Fruit fly (Drosophila melanogaster) whole organism, embryonic: ENCODE data around the gene Or83a.

ENCODE experiments used
- Adf1 ChIP-seq: fragments of 200-800 bp; sonication (Bioruptor generic); IDR thresholded peaks from 2 replicates; pipeline ENCODE4 v1.3.6; 2022; ENCODE audit warnings: missing biosample characterization, missing genetic modification characterization
- B-H2 ChIP-seq: fragments of 200-800 bp; sonication (Bioruptor generic); optimal IDR thresholded peaks from 2 replicates; lab custom pipeline; 2018; ENCODE audit warnings: missing biosample characterization, mild to moderate bottlenecking, missing genetic modification characterization
- CG11695 ChIP-seq: fragments of 200-800 bp; sonication (Bioruptor generic); IDR thresholded peaks from 3 replicates; pipeline ENCODE4 v1.3.6; 2022; ENCODE audit warnings: missing biosample characterization, missing genetic modification characterization
- CG12299 ChIP-seq: fragments of 200-800 bp; sonication (Bioruptor generic); optimal IDR thresholded peaks from 2 replicates; lab custom pipeline; 2018; ENCODE audit warnings: missing biosample characterization, mild to moderate bottlenecking, missing genetic modification characterization
- CG12942 ChIP-seq: fragments of 200-800 bp; sonication (Bioruptor generic); optimal IDR thresholded peaks from 3 replicates; lab custom pipeline; 2016; ENCODE audit warnings: missing biosample characterization, missing genetic modification characterization
- CG13123 ChIP-seq: fragments of 200-800 bp; sonication (Bioruptor generic); optimal IDR thresholded peaks from 2 replicates; lab custom pipeline; 2016; ENCODE audit warnings: missing biosample characterization, missing genetic modification characterization
- CG13287 ChIP-seq: fragments of 200-800 bp; sonication (Bioruptor generic); IDR thresholded peaks from 2 replicates; pipeline ENCODE4 v1.3.6; 2022; ENCODE audit warnings: missing biosample characterization, missing genetic modification characterization; ENCODE audit not compliant: partially characterized antibody
- CG17186 ChIP-seq: fragments of 200-800 bp; sonication (Bioruptor generic); optimal IDR thresholded peaks from 3 replicates; lab custom pipeline; 2017; ENCODE audit warnings: missing biosample characterization, missing genetic modification reagents, missing genetic modification characterization
- CG18599 ChIP-seq: fragments of 200-800 bp; sonication (Bioruptor generic); optimal IDR thresholded peaks from 3 replicates; lab custom pipeline; 2017; ENCODE audit warnings: missing biosample characterization, missing genetic modification characterization, mild to moderate bottlenecking, moderate library complexity, missing genetic modification reagents
- CG2889 ChIP-seq: fragments of 200-800 bp; sonication (Bioruptor generic); IDR thresholded peaks from 3 replicates; pipeline ENCODE4 v1.3.6; 2022; ENCODE audit warnings: missing biosample characterization, missing genetic modification characterization
- CG30431 ChIP-seq: fragments of 200-800 bp; sonication (Bioruptor generic); optimal IDR thresholded peaks from 2 replicates; lab custom pipeline; 2017; ENCODE audit warnings: missing biosample characterization, missing genetic modification characterization
- CG3163 ChIP-seq: fragments of 200-800 bp; sonication (Bioruptor generic); optimal IDR thresholded peaks from 3 replicates; lab custom pipeline; 2016; ENCODE audit warnings: missing biosample characterization, missing genetic modification characterization
- CG4617 ChIP-seq: fragments of 200-800 bp; sonication (Bioruptor generic); optimal IDR thresholded peaks from 3 replicates; lab custom pipeline; 2016; ENCODE audit warnings: missing biosample characterization, missing genetic modification characterization, borderline replicate concordance
- CG4854 ChIP-seq: fragments of 200-800 bp; sonication (Bioruptor generic); optimal IDR thresholded peaks from 2 replicates; lab custom pipeline; 2016; ENCODE audit warnings: missing biosample characterization, missing genetic modification characterization, inconsistent platforms
- CG6765 ChIP-seq: fragments of 200-800 bp; sonication (Bioruptor generic); optimal IDR thresholded peaks from 3 replicates; lab custom pipeline; 2017; ENCODE audit warnings: missing biosample characterization, mild to moderate bottlenecking, missing genetic modification characterization
- CG6854 ChIP-seq: fragments of 200-800 bp; sonication (Bioruptor generic); optimal IDR thresholded peaks from 3 replicates; lab custom pipeline; 2017; ENCODE audit warnings: missing biosample characterization, mild to moderate bottlenecking, missing genetic modification characterization
- CG8765 ChIP-seq: fragments of 200-800 bp; sonication (Bioruptor generic); IDR thresholded peaks from 2 replicates; pipeline ENCODE4 v1.3.6; 2022; ENCODE audit warnings: missing biosample characterization, missing genetic modification characterization
- CG8924 ChIP-seq: fragments of 200-800 bp; optimal IDR thresholded peaks from 3 replicates; lab custom pipeline; 2019; ENCODE audit warnings: missing biosample characterization, mild to moderate bottlenecking, missing genetic modification characterization, moderate library complexity
- HmgD ChIP-seq: fragments of 200-800 bp; sonication (Bioruptor generic); optimal IDR thresholded peaks from 3 replicates; lab custom pipeline; 2016; ENCODE audit warnings: missing biosample characterization, missing genetic modification characterization
- Hr3 ChIP-seq: fragments of 200-800 bp; sonication (Bioruptor generic); optimal IDR thresholded peaks from 3 replicates; lab custom pipeline; 2016; ENCODE audit warnings: missing biosample characterization, missing genetic modification characterization
- Kr ChIP-seq: fragments of 200-800 bp; sonication (Bioruptor generic); optimal IDR thresholded peaks from 2 replicates; lab custom pipeline; 2017; ENCODE audit warnings: missing biosample characterization, mild to moderate bottlenecking, missing genetic modification characterization
- MTF-1 ChIP-seq: fragments of 200-800 bp; sonication (Bioruptor generic); optimal IDR thresholded peaks from 2 replicates; lab custom pipeline; 2018; ENCODE audit warnings: missing biosample characterization, mild to moderate bottlenecking, missing genetic modification characterization, borderline replicate concordance
- Myb ChIP-seq: fragments of 200-800 bp; sonication (Bioruptor generic); optimal IDR thresholded peaks from 2 replicates; lab custom pipeline; 2016; ENCODE audit warnings: missing biosample characterization, missing genetic modification characterization
- Opbp ChIP-seq: fragments of 200-800 bp; sonication (Bioruptor generic); IDR thresholded peaks from 3 replicates; pipeline ENCODE4 v1.3.6; 2022; ENCODE audit warnings: missing biosample characterization, missing genetic modification characterization; ENCODE audit not compliant: partially characterized antibody
- Tbp ChIP-seq: fragments of >200 bp; optimal IDR thresholded peaks from 2 replicates; lab custom pipeline; 2018; ENCODE audit warnings: missing biosample characterization, missing genetic modification characterization
- bcd ChIP-seq: fragments of 200-800 bp; sonication (Bioruptor generic); optimal IDR thresholded peaks from 2 replicates; lab custom pipeline; 2017; ENCODE audit warnings: missing biosample characterization, mild to moderate bottlenecking, missing genetic modification characterization
- bsh ChIP-seq, 2 experiments: fragments of 200-800 bp; sonication (Bioruptor generic); optimal IDR thresholded peaks; 2 replicates each; lab custom pipeline; 2017 to 2018; ENCODE audit warnings: mild to moderate bottlenecking in 2 of 2, missing biosample characterization in 2 of 2, missing genetic modification characterization in 2 of 2, moderate library complexity in 1 of 2
- chinmo ChIP-seq: fragments of 200-800 bp; sonication (Bioruptor generic); IDR thresholded peaks from 4 replicates; pipeline ENCODE4 v1.3.6; 2022; ENCODE audit warnings: missing biosample characterization, missing genetic modification characterization; ENCODE audit not compliant: partially characterized antibody
- dan ChIP-seq: fragments of 200-800 bp; sonication (Bioruptor generic); IDR thresholded peaks from 2 replicates; pipeline ENCODE4 v1.3.6; 2022; ENCODE audit warnings: missing biosample characterization, missing genetic modification characterization
- dm ChIP-seq: fragments of 200-800 bp; sonication (Bioruptor generic); optimal IDR thresholded peaks from 3 replicates; lab custom pipeline; 2016; ENCODE audit warnings: missing biosample characterization, missing genetic modification characterization
- dpn ChIP-seq, 2 experiments: fragments of 200-800 bp; sonication (Bioruptor generic); optimal IDR thresholded peaks; 3 replicates each; lab custom pipeline; 2016; ENCODE audit warnings: missing biosample characterization in 2 of 2, missing genetic modification characterization in 2 of 2
- esg ChIP-seq: fragments of 200-800 bp; sonication (Bioruptor generic); conservative IDR thresholded peaks from 2 replicates; pipeline ENCODE4 v1.3.6; 2022; ENCODE audit warnings: missing biosample characterization, missing genetic modification characterization
- exex ChIP-seq: fragments of 200-800 bp; sonication (Bioruptor generic); optimal IDR thresholded peaks from 4 replicates; lab custom pipeline; 2018; ENCODE audit warnings: missing biosample characterization, mild to moderate bottlenecking, missing genetic modification characterization, moderate library complexity
- ftz-f1 ChIP-seq: fragments of 200-800 bp; sonication (Bioruptor generic); optimal IDR thresholded peaks from 2 replicates; lab custom pipeline; 2016; ENCODE audit warnings: missing biosample characterization, missing genetic modification characterization
- jigr1 ChIP-seq: fragments of 200-800 bp; sonication (Bioruptor generic); IDR thresholded peaks from 3 replicates; pipeline ENCODE4 v1.3.6; 2022; ENCODE audit warnings: missing biosample characterization, missing genetic modification characterization
- jumu ChIP-seq: fragments of 200-800 bp; sonication (Bioruptor generic); optimal IDR thresholded peaks from 3 replicates; lab custom pipeline; 2016; ENCODE audit warnings: missing biosample characterization, missing genetic modification characterization
- mld ChIP-seq: fragments of 200-800 bp; sonication (Bioruptor generic); IDR thresholded peaks from 3 replicates; pipeline ENCODE4 v1.3.6; 2022; ENCODE audit warnings: missing biosample characterization, missing genetic modification characterization; ENCODE audit not compliant: partially characterized antibody
- nerfin-1 ChIP-seq: fragments of 200-800 bp; sonication (Bioruptor generic); optimal IDR thresholded peaks from 3 replicates; lab custom pipeline; 2019; ENCODE audit warnings: missing biosample characterization, mild to moderate bottlenecking, missing genetic modification characterization, moderate library complexity
- pfk ChIP-seq: fragments of 200-800 bp; sonication (Bioruptor generic); optimal IDR thresholded peaks from 2 replicates; lab custom pipeline; 2018; ENCODE audit warnings: missing biosample characterization, mild to moderate bottlenecking, missing genetic modification characterization, moderate library complexity
- pho ChIP-seq: fragments of 200-800 bp; sonication (Bioruptor generic); optimal IDR thresholded peaks from 2 replicates; lab custom pipeline; 2016; ENCODE audit warnings: missing biosample characterization, missing genetic modification characterization
- pros ChIP-seq: fragments of 200-800 bp; sonication (Bioruptor generic); optimal IDR thresholded peaks from 3 replicates; lab custom pipeline; 2019; ENCODE audit warnings: missing biosample characterization, mild to moderate bottlenecking, missing genetic modification characterization, moderate library complexity
- ro ChIP-seq: fragments of 200-800 bp; sonication (Bioruptor generic); IDR thresholded peaks from 2 replicates; pipeline ENCODE4 v1.3.6; 2022; ENCODE audit warnings: missing biosample characterization, missing genetic modification characterization
- sc ChIP-seq, 3 experiments: fragments of >200 bp in 2 of 3; fragments of 200-800 bp in 1 of 3; sonication (Bioruptor generic) in 1 of 3; optimal IDR thresholded peaks; 2 replicates in 2 of 3; 3 replicates in 1 of 3; lab custom pipeline; 2017; ENCODE audit warnings: mild to moderate bottlenecking in 1 of 3, missing biosample characterization in 1 of 3, missing genetic modification characterization in 1 of 3, missing genetic modification reagents in 1 of 3
- sima ChIP-seq: fragments of 200-800 bp; sonication (Bioruptor generic); optimal IDR thresholded peaks from 2 replicates; lab custom pipeline; 2016; ENCODE audit warnings: missing biosample characterization, missing genetic modification characterization
- slou ChIP-seq: fragments of 200-800 bp; sonication (Bioruptor generic); optimal IDR thresholded peaks from 3 replicates; lab custom pipeline; 2016; ENCODE audit warnings: missing biosample characterization, missing genetic modification characterization
- sug ChIP-seq: fragments of 200-800 bp; optimal IDR thresholded peaks from 2 replicates; lab custom pipeline; 2019; ENCODE audit warnings: missing biosample characterization, mild to moderate bottlenecking, missing genetic modification characterization, moderate library complexity
- tll ChIP-seq, 2 experiments: fragments of 200-800 bp in 1 of 2; fragments of >200 bp in 1 of 2; sonication (Bioruptor generic) in 1 of 2; optimal IDR thresholded peaks; 2 replicates each; lab custom pipeline; 2017 to 2019; ENCODE audit warnings: missing biosample characterization in 2 of 2, missing genetic modification characterization in 2 of 2, mild to moderate bottlenecking in 1 of 2, moderate library complexity in 1 of 2
- trem ChIP-seq: fragments of 200-800 bp; optimal IDR thresholded peaks from 3 replicates; lab custom pipeline; 2019; ENCODE audit warnings: missing biosample characterization, mild to moderate bottlenecking, missing genetic modification characterization, moderate library complexity
- vvl ChIP-seq: fragments of 200-800 bp; sonication (Bioruptor generic); IDR thresholded peaks from 2 replicates; pipeline ENCODE4 v1.3.6; 2022; ENCODE audit warnings: missing biosample characterization, missing genetic modification characterization

Gene Or83a

DNA sequence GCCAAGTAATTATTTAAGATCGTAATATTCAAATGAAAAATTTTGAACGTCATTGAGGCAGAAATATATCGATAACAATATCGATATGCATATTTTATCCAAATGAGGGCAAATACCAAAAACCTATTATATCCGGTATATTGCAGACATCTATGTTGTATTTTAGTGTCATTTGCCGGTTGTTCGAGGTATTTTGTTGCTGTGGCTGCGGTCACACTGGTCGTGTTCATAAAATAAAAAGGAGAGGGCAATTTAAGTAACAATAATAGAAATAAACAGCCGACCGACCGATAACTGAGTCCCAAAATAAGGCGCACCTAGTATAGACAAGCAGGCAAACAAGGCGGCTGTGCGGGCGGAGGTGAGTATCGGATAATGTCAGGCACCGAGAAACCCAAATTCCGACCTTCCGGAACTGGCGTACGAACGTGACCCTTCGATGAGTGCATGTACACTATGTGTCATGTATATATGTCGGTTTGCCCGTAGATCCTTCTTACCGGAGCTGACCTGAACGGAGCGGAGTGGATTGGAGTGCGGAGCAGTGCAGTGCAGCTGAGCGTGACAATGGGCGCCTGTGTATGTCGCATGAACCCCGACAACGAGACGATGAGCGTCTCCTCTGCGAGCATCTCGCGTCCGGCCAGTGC is 5.1 kb downstream of the Or83a start, which contains the start of gene CG1172 (continued):
- TF ChIP-seq CG6765 (GFP tag; lab: Kevin White, UChicago): no peak
- peak; percentile 83 for TF ChIP-seq trem (tag; lab: Kevin White, UChicago)
- no peak for TF ChIP-seq CG8765 (GFP tag; lab: Robert Waterston, UW)
- TF ChIP-seq chinmo (GFP tag; lab: Robert Waterston, UW): 0 out of 4 replicates have a peak, but pooled peaks have one; percentile 48
- TF ChIP-seq nerfin-1: no peak
- TF ChIP-seq mld (GFP tag; lab: Robert Waterston, UW): no peak
- TF ChIP-seq CG18599 (GFP tag; lab: Kevin White, UChicago): no peak
- no peak for TF ChIP-seq CG2889 (GFP tag; lab: Robert Waterston, UW)
- no peak for TF ChIP-seq jigr1
- TF ChIP-seq bcd: peak; percentile 26
- TF ChIP-seq ro (GFP tag; lab: Robert Waterston, UW): no peak
- peak; percentile 1 for TF ChIP-seq CG17186 (GFP tag; lab: Kevin White, UChicago)
- TF ChIP-seq jumu (GFP tag; lab: Kevin White, UChicago): no peak
- TF ChIP-seq bsh (GFP tag; optimal IDR thresholded peaks at IDR 0.05; lab: Kevin White, UChicago): no peak
- TF ChIP-seq CG12299: peak; percentile 11
- TF ChIP-seq CG6854 (GFP tag; lab: Kevin White, UChicago): no peak
- no peak for TF ChIP-seq exex
- TF ChIP-seq CG13287 (GFP tag; lab: Robert Waterston, UW): peak; percentile 88
- no peak for TF ChIP-seq pfk
- TF ChIP-seq CG30431 (GFP tag; lab: Kevin White, UChicago): no peak
- no peak for TF ChIP-seq CG12942 (GFP tag; lab: Kevin White, UChicago)
- no peak for TF ChIP-seq sima (GFP tag; lab: Kevin White, UChicago)
- peak; percentile 91 for TF ChIP-seq CG11695 (GFP tag; lab: Robert Waterston, UW)
- TF ChIP-seq dan (GFP tag; lab: Robert Waterston, UW): no peak
- TF ChIP-seq vvl (GFP tag; lab: Robert Waterston, UW): peak; percentile 88
- TF ChIP-seq B-H2 (GFP tag; lab: Kevin White, UChicago): peak; percentile 29
- TF ChIP-seq dpn (GFP tag; optimal IDR thresholded peaks at IDR 0.05; lab: Kevin White, UChicago): peak in 1 of 2 experiments; percentile 3
- peak; percentile 58 for TF ChIP-seq Myb
- TF ChIP-seq slou (GFP tag; lab: Kevin White, UChicago): no peak
- no peak for TF ChIP-seq tll (GFP tag; optimal IDR thresholded peaks at IDR 0.05; lab: Kevin White, UChicago)
- no peak for TF ChIP-seq pros
- TF ChIP-seq Opbp: peak; percentile 78
- TF ChIP-seq Kr: no peak
- peak; percentile 6 for TF ChIP-seq dm
- peak; percentile 25 for TF ChIP-seq sug (tag; lab: Kevin White, UChicago)
- TF ChIP-seq HmgD (GFP tag; lab: Kevin White, UChicago): no peak
- TF ChIP-seq pho (GFP tag; lab: Kevin White, UChicago): no peak
- no peak for TF ChIP-seq esg (GFP tag; lab: Robert Waterston, UW)
- TF ChIP-seq CG3163: no peak
- peak; percentile 47 for TF ChIP-seq ftz-f1
- no peak for TF ChIP-seq CG13123 (GFP tag; lab: Kevin White, UChicago)
- no peak for TF ChIP-seq CG4854 (GFP tag; lab: Kevin White, UChicago)
- no peak for TF ChIP-seq CG8924
- no peak for TF ChIP-seq Adf1 (GFP tag; lab: Robert Waterston, UW)
- peak; percentile 43 for TF ChIP-seq Hr3 (GFP tag; lab: Kevin White, UChicago)
- no peak for TF ChIP-seq MTF-1 (GFP tag; lab: Kevin White, UChicago)
- TF ChIP-seq sc (optimal IDR thresholded peaks at IDR 0.05; lab: Kevin White, UChicago): no peak
- TF ChIP-seq sc (GFP tag; optimal IDR thresholded peaks at IDR 0.05; lab: Kevin White, UChicago): no peak
- peak; percentile 86 for TF ChIP-seq CG4617 (GFP tag; lab: Kevin White, UChicago)
- no peak for TF ChIP-seq Tbp (GFP tag; lab: Kevin White, UChicago)
